Fruit fly (Drosophila melanogaster): ENCODE data around the gene RecQ5.
A peak's percentile ranks its signal among the peaks of the same experiment; 100 is the strongest.

RecQ5 gene

DNA sequence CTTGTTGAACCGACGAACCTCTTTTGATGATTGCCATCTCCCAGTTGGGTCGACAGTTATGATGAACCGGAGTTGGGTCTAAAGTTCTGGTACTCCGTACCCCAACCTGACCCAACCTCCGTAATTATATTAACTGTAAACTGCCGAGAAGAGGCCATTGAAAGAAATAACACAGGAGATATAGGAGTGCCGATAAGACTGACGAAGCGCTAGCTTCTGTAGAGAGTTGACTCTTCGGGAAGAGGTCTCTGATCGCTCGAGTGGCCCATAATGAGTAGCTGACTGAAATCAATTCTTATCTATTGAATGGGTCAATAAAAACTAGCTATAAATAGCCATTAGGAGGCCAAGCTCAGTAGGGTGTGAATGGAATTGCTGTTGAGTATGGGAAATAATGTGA, 36.8 kb upstream of the RecQ5 start:
- TF ChIP-seq sage (GFP tag; optimal IDR thresholded peaks at IDR 0.05), result no peak
- TF ChIP-seq Abd-B (GFP tag; optimal IDR thresholded peaks at IDR 0.05), result no peak
- TF ChIP-seq Rel (GFP tag; optimal IDR thresholded peaks at IDR 0.05), result no peak
- no peak for TF ChIP-seq Rel (tag; optimal IDR thresholded peaks at IDR 0.05)
- TF ChIP-seq brk (GFP tag; optimal IDR thresholded peaks at IDR 0.05), result no peak
- TF ChIP-seq GATAd (GFP tag; optimal IDR thresholded peaks at IDR 0.05), result no peak
- TF ChIP-seq Hnf4 (GFP tag; optimal IDR thresholded peaks at IDR 0.05), result no peak
- TF ChIP-seq dsf (GFP tag; optimal IDR thresholded peaks at IDR 0.05; ENCODE audit: borderline replicate concordance), result no peak
- TF ChIP-seq rgr (GFP tag; optimal IDR thresholded peaks at IDR 0.05), result no peak
- no peak for TF ChIP-seq dl (GFP tag; optimal IDR thresholded peaks at IDR 0.05; ENCODE audit: insufficient read depth in 1 of 2, partially characterized antibody in 2 of 2)
- no peak for TF ChIP-seq woc (GFP tag; optimal IDR thresholded peaks at IDR 0.05)
- no peak for TF ChIP-seq CrebA (GFP tag; optimal IDR thresholded peaks at IDR 0.05; ENCODE audit: borderline replicate concordance)
- no peak for TF ChIP-seq Hr83 (GFP tag; optimal IDR thresholded peaks at IDR 0.05; ENCODE audit: poor library complexity, severe bottlenecking)

DNA sequence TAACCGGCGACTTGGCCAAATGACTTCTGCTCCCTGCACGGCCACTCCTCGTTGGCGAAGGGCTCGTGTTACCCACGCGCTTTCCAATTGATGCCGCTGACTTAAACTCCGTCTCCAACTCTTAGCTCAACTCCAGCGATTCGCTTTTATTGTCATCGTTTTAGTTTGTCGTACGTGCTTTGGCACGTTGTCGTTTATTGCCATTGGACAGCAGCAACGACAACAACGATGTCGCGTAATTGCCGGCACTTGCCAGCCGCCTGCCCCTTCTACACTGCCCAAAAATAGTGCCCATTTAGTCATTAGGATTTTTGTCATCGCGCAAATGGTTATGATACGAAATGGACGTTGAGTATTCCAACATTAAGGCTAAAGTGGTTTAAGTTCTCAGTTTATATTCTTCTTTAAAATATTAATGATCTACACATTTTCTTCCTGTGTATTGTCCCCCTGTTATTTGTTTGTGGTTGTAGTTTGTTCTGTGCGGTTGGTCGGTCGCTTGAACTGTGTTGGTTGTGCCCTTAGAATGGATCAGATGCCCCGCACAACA, 34.0 kb upstream of the RecQ5 start:
- peak; percentile 9 for TF ChIP-seq CG32264 (GFP tag; optimal IDR thresholded peaks at IDR 0.05)
- no peak for TF ChIP-seq Dif (GFP tag; optimal IDR thresholded peaks at IDR 0.05; ENCODE audit: partially characterized antibody)
- peak; percentile 60 for TF ChIP-seq HLH106 (tag; optimal IDR thresholded peaks at IDR 0.05)
- TF ChIP-seq lola (GFP tag; optimal IDR thresholded peaks at IDR 0.05), result no peak
- no peak for TF ChIP-seq CrebA (GFP tag; optimal IDR thresholded peaks at IDR 0.05; ENCODE audit: borderline replicate concordance)
- TF ChIP-seq br (GFP tag; optimal IDR thresholded peaks at IDR 0.05), result peak; percentile 76
- TF ChIP-seq Hr83 (GFP tag; optimal IDR thresholded peaks at IDR 0.05; ENCODE audit: poor library complexity, severe bottlenecking), result no peak
- peak; percentile 61 for TF ChIP-seq psq (GFP tag; optimal IDR thresholded peaks at IDR 0.05)
- no peak for TF ChIP-seq Vsx2 (GFP tag; optimal IDR thresholded peaks at IDR 0.05; ENCODE audit: partially characterized antibody)
- TF ChIP-seq dsf (GFP tag; optimal IDR thresholded peaks at IDR 0.05; ENCODE audit: borderline replicate concordance), result no peak
- TF ChIP-seq brk (GFP tag; optimal IDR thresholded peaks at IDR 0.05), result peak; percentile 24
- TF ChIP-seq GATAd (GFP tag; optimal IDR thresholded peaks at IDR 0.05), result no peak
- no peak for TF ChIP-seq Abd-B (GFP tag; optimal IDR thresholded peaks at IDR 0.05)
- peak; percentile 68 for TF ChIP-seq OdsH (GFP tag; optimal IDR thresholded peaks at IDR 0.05)
- peak; percentile 66 for TF ChIP-seq Sp1 (GFP tag; optimal IDR thresholded peaks at IDR 0.05)
- no peak for TF ChIP-seq jim (GFP tag; optimal IDR thresholded peaks at IDR 0.05)
- no peak for TF ChIP-seq usp (GFP tag; optimal IDR thresholded peaks at IDR 0.05)
- peak; percentile 75 for TF ChIP-seq fru (GFP tag; optimal IDR thresholded peaks at IDR 0.05)
- TF ChIP-seq foxo (GFP tag; optimal IDR thresholded peaks at IDR 0.05), result peak in 1 of 2 experiments; percentile 72
- peak; percentile 79 for TF ChIP-seq h (GFP tag; optimal IDR thresholded peaks at IDR 0.05)
- TF ChIP-seq Jra (GFP tag; optimal IDR thresholded peaks at IDR 0.05), result no peak
- TF ChIP-seq dmrt93B (GFP tag; optimal IDR thresholded peaks at IDR 0.05), result peak; percentile 31
- no peak for TF ChIP-seq CG9705 (GFP tag; optimal IDR thresholded peaks at IDR 0.05)
- no peak for TF ChIP-seq tai (GFP tag; optimal IDR thresholded peaks at IDR 0.05)
- peak; percentile 41 for TF ChIP-seq woc (GFP tag; optimal IDR thresholded peaks at IDR 0.05)
- TF ChIP-seq pan (optimal IDR thresholded peaks at IDR 0.05), result no peak
- no peak for TF ChIP-seq dl (GFP tag; optimal IDR thresholded peaks at IDR 0.05; ENCODE audit: insufficient read depth in 1 of 2, partially characterized antibody in 2 of 2)
- TF ChIP-seq Myc (optimal IDR thresholded peaks at IDR 0.05), result no peak
- no peak for TF ChIP-seq Dfd (GFP tag; optimal IDR thresholded peaks at IDR 0.05)
- TF ChIP-seq Mio (GFP tag; optimal IDR thresholded peaks at IDR 0.05), result no peak
- peak; percentile 60 for TF ChIP-seq Hnf4 (GFP tag; optimal IDR thresholded peaks at IDR 0.05)
- peak; percentile 79 for TF ChIP-seq rgr (GFP tag; optimal IDR thresholded peaks at IDR 0.05)
- TF ChIP-seq sv (GFP tag; optimal IDR thresholded peaks at IDR 0.05), result peak; percentile 88
- peak; percentile 51 for TF ChIP-seq sage (GFP tag; optimal IDR thresholded peaks at IDR 0.05)
- peak; percentile 73 for TF ChIP-seq ey (GFP tag; optimal IDR thresholded peaks at IDR 0.05)

DNA sequence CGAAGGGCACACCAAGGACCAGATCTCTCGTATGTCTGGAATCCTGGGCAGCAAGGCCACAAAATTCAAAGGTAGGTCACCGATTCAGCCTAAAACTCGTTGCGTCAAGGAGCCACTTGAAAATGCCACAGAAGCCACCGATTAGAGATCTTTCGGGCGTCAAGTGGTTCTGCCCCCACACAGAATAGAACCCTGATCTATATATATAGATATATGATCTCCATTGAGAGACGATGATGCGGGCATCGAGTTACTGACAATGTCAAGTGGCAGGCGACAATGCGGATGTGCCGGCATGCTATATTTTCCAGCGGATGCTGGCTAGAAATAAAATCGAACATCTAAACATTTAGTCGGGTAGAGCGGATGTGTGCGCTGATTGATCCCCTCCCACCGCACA, 32.5 kb upstream of the RecQ5 start:
- TF ChIP-seq HLH106 (tag; optimal IDR thresholded peaks at IDR 0.05) (no peak), CG32264 (GFP tag; optimal IDR thresholded peaks at IDR 0.05) (no peak), CG9705 (GFP tag; optimal IDR thresholded peaks at IDR 0.05) (no peak), Jra (GFP tag; optimal IDR thresholded peaks at IDR 0.05) (no peak), Dfd (GFP tag; optimal IDR thresholded peaks at IDR 0.05) (no peak), lola (GFP tag; optimal IDR thresholded peaks at IDR 0.05) (no peak)

Measured in whole organism, wandering third instar larva.